Fruit fly (Drosophila melanogaster): ENCODE results near the gene CG17751.

Gene CG17751

DNA sequence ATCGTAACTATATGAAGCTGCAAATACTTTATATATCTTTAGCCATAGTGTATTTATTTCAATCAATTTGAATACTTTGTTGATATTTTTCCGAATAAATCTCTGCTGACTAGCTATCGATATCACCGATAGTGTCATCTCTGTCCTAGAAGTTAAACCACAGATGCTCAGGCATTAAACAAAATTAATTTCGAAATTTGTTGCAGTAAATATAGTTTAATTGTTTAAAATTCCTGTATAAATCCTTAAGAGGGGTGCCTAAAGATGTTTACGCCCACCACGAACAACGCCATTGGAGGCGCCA, 37.8 kb downstream of the CG17751 start, which contains the start of gene Nup58:
Gene Nup58, plus strand, starts transcription at position 126 of the 304 bp plus-strand sequence.
- TF ChIP-seq CG17801 (GFP tag; optimal IDR thresholded peaks at IDR 0.05; ENCODE audit: partially characterized antibody), result peak; percentile 11

DNA sequence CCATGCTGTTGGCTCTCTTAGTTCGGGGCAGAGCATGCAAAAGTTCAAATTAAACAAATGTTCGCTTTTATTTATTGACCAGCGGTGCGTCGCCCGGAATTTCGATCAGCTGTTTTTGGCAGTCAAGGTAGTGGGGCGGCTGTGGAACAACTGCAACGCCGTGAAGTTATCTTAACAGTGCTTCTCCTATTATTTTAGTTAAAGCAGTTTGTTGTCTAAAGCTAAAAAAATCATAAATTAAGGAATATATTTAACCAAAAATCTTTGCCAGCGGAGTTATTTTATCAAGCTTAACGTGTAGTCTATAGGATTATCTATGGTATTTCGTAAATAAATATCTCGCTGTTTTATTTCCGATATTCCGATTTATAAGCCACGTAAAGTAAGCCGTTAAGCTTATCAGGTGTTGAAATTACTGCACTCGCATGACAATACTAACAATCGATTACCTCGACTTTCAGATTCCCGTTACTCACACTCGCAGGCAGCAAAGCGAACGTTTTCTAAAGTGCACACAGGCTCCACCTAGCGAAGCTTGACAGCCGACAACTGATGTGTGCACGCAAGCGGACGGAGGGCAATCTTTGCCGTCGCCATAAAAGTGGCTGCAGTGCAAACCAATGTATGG, 41.3 kb downstream of the CG17751 start, which contains the start of the genes CG6195 and CG31220:
Gene CG6195, minus strand, starts transcription at position 122 of the 628 bp plus-strand sequence.
Gene CG31220, plus strand, starts transcription at position 199 of the 628 bp plus-strand sequence.
- TF ChIP-seq CG17801 (GFP tag; optimal IDR thresholded peaks at IDR 0.05; ENCODE audit: partially characterized antibody), result no peak

DNA sequence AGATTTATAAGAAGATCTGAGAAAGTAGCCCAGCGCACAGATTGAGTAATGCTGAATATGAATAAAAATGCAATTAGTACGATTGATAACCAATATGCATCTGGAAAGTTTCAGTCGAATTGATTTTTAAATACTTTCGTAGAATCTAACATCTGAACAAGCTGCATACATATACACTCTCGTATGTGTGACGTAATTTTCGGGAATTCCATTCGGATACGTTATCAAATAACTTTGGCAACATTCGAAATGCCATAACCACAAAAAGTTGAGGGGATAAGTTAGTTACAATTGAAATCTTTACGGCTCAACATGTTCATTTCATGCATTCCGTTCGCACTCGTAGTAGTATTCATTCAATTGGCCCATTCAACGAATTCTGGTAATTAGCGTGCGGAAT, 43.7 kb downstream of the CG17751 start, which contains the start of gene CG31219:
Gene CG31219, plus strand, starts transcription at position 301 of the 400 bp plus-strand sequence.
- no peak for TF ChIP-seq CG17801 (GFP tag; optimal IDR thresholded peaks at IDR 0.05; ENCODE audit: partially characterized antibody)

DNA sequence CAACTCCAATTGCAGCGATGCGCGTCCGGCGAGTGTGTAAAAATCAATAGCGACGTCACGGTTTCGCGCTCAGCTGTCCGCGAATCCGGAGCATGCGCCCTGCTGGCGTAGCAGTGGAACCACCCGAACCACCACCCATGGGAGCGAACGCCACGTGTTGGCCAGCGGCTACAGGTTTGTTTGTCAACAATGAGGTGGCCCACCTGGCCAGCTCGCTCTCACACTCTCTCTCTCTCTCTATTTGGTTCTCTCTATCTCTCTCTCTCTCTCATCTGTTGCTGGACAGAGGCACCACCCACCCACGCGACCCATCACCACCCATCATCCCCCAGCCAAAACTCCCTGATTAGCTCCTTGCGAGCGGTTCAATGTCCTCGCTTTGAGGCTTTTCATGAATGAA, 49.4 kb downstream of the CG17751 start:
- TF ChIP-seq CG17801 (GFP tag; optimal IDR thresholded peaks at IDR 0.05; ENCODE audit: partially characterized antibody), result no peak

DNA sequence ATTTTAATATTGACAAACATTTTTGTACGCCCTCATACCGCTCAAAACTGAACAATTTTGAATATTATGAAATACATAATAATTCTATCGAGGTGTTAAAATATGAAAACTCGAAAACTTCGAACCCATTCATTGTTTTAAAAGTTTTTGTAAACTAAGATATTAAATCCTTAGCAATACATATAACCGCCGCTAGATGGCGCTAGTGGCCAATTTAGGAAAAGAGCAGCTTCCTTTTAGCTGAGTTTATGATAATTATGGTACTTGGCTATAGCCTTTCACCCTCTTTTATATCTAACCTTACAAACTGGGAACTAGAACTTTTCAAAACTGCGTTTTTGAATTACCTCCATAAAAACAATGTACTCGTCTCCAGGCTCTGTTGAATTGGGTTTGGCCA, 50.2 kb downstream of the CG17751 start:
- TF ChIP-seq CG17801 (GFP tag; optimal IDR thresholded peaks at IDR 0.05; ENCODE audit: partially characterized antibody), result no peak

DNA sequence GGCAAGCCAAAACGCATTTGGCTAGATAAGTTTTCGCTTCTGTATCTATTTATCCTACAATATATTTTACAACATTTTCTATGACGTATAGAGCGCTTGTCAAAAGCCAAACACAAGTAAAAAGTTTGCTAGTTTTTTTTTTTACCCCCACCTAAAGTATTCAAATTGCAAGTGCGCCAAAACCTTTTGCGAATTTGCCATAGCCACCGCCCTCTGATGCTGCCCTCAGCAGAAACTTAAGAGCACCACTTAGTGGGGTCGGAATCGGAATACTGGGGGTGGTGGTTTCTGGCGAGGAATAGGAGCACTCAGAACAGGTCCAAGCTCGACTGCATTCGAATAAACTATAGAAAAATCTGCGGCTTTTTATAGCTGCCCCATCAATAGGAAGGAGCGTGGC, 50.7 kb downstream of the CG17751 start, which contains the start of gene CG6184:
Gene CG6184, minus strand, starts transcription at position 101 of the 400 bp plus-strand sequence.
- TF ChIP-seq CG17801 (GFP tag; optimal IDR thresholded peaks at IDR 0.05; ENCODE audit: partially characterized antibody), result no peak
